Worm (Caenorhabditis elegans) whole organism, young adult: ENCODE results near the gene ZK177.9.

Experiments used
- B0035.1 ChIP-seq: sonication (generic microtip); optimal IDR thresholded peaks from 2 replicates; lab custom pipeline; 2016; ENCODE audit warnings: missing genetic modification characterization, mild to moderate bottlenecking, missing compliant biosample characterization, missing genotype, missing genetic modification reagents
- D2030.7 ChIP-seq: fragments of 200-800 bp; sonication (Bioruptor generic); IDR thresholded peaks from 2 replicates; pipeline ENCODE4 v1.3.6; 2022; ENCODE audit warnings: missing genetic modification reagents, missing genetic modification characterization, missing compliant biosample characterization
- F10E7.11 ChIP-seq: sonication (generic microtip); optimal IDR thresholded peaks from 2 replicates; lab custom pipeline; 2017; ENCODE audit warnings: mild to moderate bottlenecking, missing genetic modification characterization, moderate library complexity, missing compliant biosample characterization
- F22D6.2 ChIP-seq: sonication (generic microtip); optimal IDR thresholded peaks from 2 replicates; lab custom pipeline; 2016; ENCODE audit warnings: mild to moderate bottlenecking, missing genetic modification characterization, missing compliant biosample characterization
- F23B12.7 ChIP-seq: sonication (generic microtip); optimal IDR thresholded peaks from 2 replicates; lab custom pipeline; 2017; ENCODE audit warnings: missing genetic modification characterization, mild to moderate bottlenecking, missing compliant biosample characterization, antibody characterized with exemption, moderate library complexity; ENCODE audit not compliant: insufficient read depth
- F33H1.4 ChIP-seq: fragments of 200-800 bp; sonication (Bioruptor generic); IDR thresholded peaks from 2 replicates; pipeline ENCODE4 v1.3.6; 2022; ENCODE audit warnings: missing genetic modification reagents, missing genetic modification characterization, missing compliant biosample characterization
- F37B4.10 ChIP-seq: fragments of 200-800 bp; sonication (Bioruptor generic); IDR thresholded peaks from 2 replicates; pipeline ENCODE4 v1.3.6; 2022; ENCODE audit warnings: missing genetic modification characterization, missing compliant biosample characterization
- F49E8.2 ChIP-seq: sonication (generic microtip); optimal IDR thresholded peaks from 3 replicates; lab custom pipeline; 2017; ENCODE audit warnings: missing genetic modification characterization, mild to moderate bottlenecking, missing compliant biosample characterization, antibody characterized with exemption, moderate library complexity; ENCODE audit not compliant: insufficient read depth
- F52B5.7 ChIP-seq: sonication (generic microtip); optimal IDR thresholded peaks from 2 replicates; lab custom pipeline; 2016; ENCODE audit warnings: mild to moderate bottlenecking, missing genetic modification characterization, missing compliant biosample characterization
- F57C9.4 ChIP-seq: sonication (generic microtip); optimal IDR thresholded peaks from 2 replicates; lab custom pipeline; 2017; ENCODE audit warnings: mild to moderate bottlenecking, missing genetic modification characterization, missing compliant biosample characterization
- K11D2.4 ChIP-seq: fragments of 200-800 bp; sonication (Bioruptor generic); IDR thresholded peaks from 2 replicates; pipeline ENCODE4 v1.3.6; 2022; ENCODE audit warnings: missing genetic modification reagents, missing genetic modification characterization, missing compliant biosample characterization
- Y67H2A.10 ChIP-seq: fragments of 200-800 bp; sonication (Bioruptor generic); conservative IDR thresholded peaks from 2 replicates; pipeline ENCODE4 v1.3.6; 2022; ENCODE audit warnings: missing genetic modification reagents, missing genetic modification characterization, missing compliant biosample characterization
- akir-1 ChIP-seq: fragments of 200-800 bp; sonication (Bioruptor generic); optimal IDR thresholded peaks from 2 replicates; lab custom pipeline; 2018; ENCODE audit warnings: mild to moderate bottlenecking, missing genetic modification characterization, moderate library complexity, missing compliant biosample characterization
- ama-1 ChIP-seq, 3 experiments: fragments of 150-350 bp in 1 of 3; sonication (generic microtip) in 2 of 3; optimal IDR thresholded peaks; 2 replicates each; lab custom pipeline; 2014 to 2018; ENCODE audit warnings: missing biosample characterization in 2 of 3, missing genetic modification characterization in 2 of 3, missing genetic modification reagents in 2 of 3
- atf-7 ChIP-seq: sonication (generic microtip); optimal IDR thresholded peaks from 2 replicates; lab custom pipeline; 2017; ENCODE audit warnings: mild to moderate bottlenecking, missing genetic modification characterization, missing compliant biosample characterization
- athp-1 ChIP-seq: sonication (generic microtip); optimal IDR thresholded peaks from 2 replicates; lab custom pipeline; 2017; ENCODE audit warnings: mild to moderate bottlenecking, missing genetic modification characterization, missing compliant biosample characterization
- bed-2 ChIP-seq: fragments of 200-800 bp; sonication (Bioruptor generic); IDR thresholded peaks from 2 replicates; pipeline ENCODE4 v1.3.6; 2022; ENCODE audit warnings: missing genetic modification reagents, missing genetic modification characterization, missing compliant biosample characterization
- ccch-3 ChIP-seq: fragments of 200-800 bp; sonication (Bioruptor generic); optimal IDR thresholded peaks from 2 replicates; lab custom pipeline; 2018; ENCODE audit warnings: mild to moderate bottlenecking, missing genetic modification characterization, missing compliant biosample characterization
- ceh-100 ChIP-seq: fragments of 200-800 bp; sonication (Bioruptor generic); IDR thresholded peaks from 2 replicates; pipeline ENCODE4 v1.3.6; 2022; ENCODE audit warnings: missing genetic modification reagents, missing genetic modification characterization, missing compliant biosample characterization
- ceh-40 ChIP-seq: fragments of 200-800 bp; sonication (Bioruptor generic); IDR thresholded peaks from 2 replicates; pipeline ENCODE4 v1.3.6; 2022; ENCODE audit warnings: missing genetic modification characterization, missing compliant biosample characterization
- dpff-1 ChIP-seq: sonication (generic microtip); optimal IDR thresholded peaks from 2 replicates; lab custom pipeline; 2017; ENCODE audit warnings: mild to moderate bottlenecking, missing genetic modification characterization, missing compliant biosample characterization
- dpl-1 ChIP-seq: fragments of 150-350 bp; optimal IDR thresholded peaks from 2 replicates; lab custom pipeline; 2014; ENCODE audit warnings: missing biosample characterization, missing genetic modification reagents, missing genetic modification characterization
- efl-1 ChIP-seq: fragments of 150-350 bp; optimal IDR thresholded peaks from 2 replicates; lab custom pipeline; 2014; ENCODE audit warnings: missing biosample characterization, missing genetic modification reagents, missing genetic modification characterization
- egl-18 ChIP-seq: fragments of 200-800 bp; sonication (Bioruptor generic); IDR thresholded peaks from 2 replicates; pipeline ENCODE4 v1.3.6; 2022; ENCODE audit warnings: missing genetic modification reagents, missing genetic modification characterization, missing compliant biosample characterization
- egl-44 ChIP-seq: fragments of 200-800 bp; sonication (Bioruptor generic); IDR thresholded peaks from 2 replicates; pipeline ENCODE4 v1.3.6; 2022; ENCODE audit warnings: missing genetic modification reagents, missing genetic modification characterization, missing compliant biosample characterization
- hrde-1 ChIP-seq: sonication (generic microtip); optimal IDR thresholded peaks from 2 replicates; lab custom pipeline; 2016; ENCODE audit warnings: missing genetic modification characterization, mild to moderate bottlenecking, missing compliant biosample characterization, moderate library complexity, missing genotype, missing genetic modification reagents, borderline replicate concordance
- lag-1 ChIP-seq: fragments of 200-800 bp; sonication (Bioruptor generic); IDR thresholded peaks from 2 replicates; pipeline ENCODE4 v1.3.6; 2022; ENCODE audit warnings: missing genetic modification reagents, missing genetic modification characterization, missing compliant biosample characterization
- lsl-1 ChIP-seq: fragments of 200-800 bp; sonication (Bioruptor generic); optimal IDR thresholded peaks from 2 replicates; lab custom pipeline; 2018; ENCODE audit warnings: mild to moderate bottlenecking, missing genetic modification characterization, moderate library complexity, missing compliant biosample characterization
- lsy-27 ChIP-seq: sonication (generic microtip); optimal IDR thresholded peaks from 2 replicates; lab custom pipeline; 2017; ENCODE audit warnings: missing genetic modification characterization, mild to moderate bottlenecking, missing compliant biosample characterization, antibody characterized with exemption, missing genotype, borderline replicate concordance; ENCODE audit not compliant: insufficient read depth
- madf-3 ChIP-seq: fragments of 200-800 bp; sonication (Bioruptor generic); IDR thresholded peaks from 2 replicates; pipeline ENCODE4 v1.3.6; 2022; ENCODE audit warnings: missing genetic modification reagents, missing genetic modification characterization, missing compliant biosample characterization
- madf-6 ChIP-seq: fragments of 200-800 bp; sonication (Bioruptor generic); IDR thresholded peaks from 2 replicates; pipeline ENCODE4 v1.3.6; 2022; ENCODE audit warnings: missing genetic modification reagents, missing genetic modification characterization, missing compliant biosample characterization
- madf-8 ChIP-seq: fragments of 200-800 bp; sonication (Bioruptor generic); conservative IDR thresholded peaks from 2 replicates; pipeline ENCODE4 v1.3.6; 2022; ENCODE audit warnings: missing genetic modification reagents, missing genetic modification characterization, missing compliant biosample characterization
- mcd-1 ChIP-seq: fragments of 200-800 bp; sonication (Bioruptor generic); IDR thresholded peaks from 2 replicates; pipeline ENCODE4 v1.3.6; 2022; ENCODE audit warnings: missing genetic modification reagents, missing genetic modification characterization, missing compliant biosample characterization
- mxl-1 ChIP-seq: sonication (generic microtip); optimal IDR thresholded peaks from 2 replicates; lab custom pipeline; 2016; ENCODE audit warnings: missing genetic modification characterization, missing compliant biosample characterization
- nfya-1 ChIP-seq: sonication (generic microtip); optimal IDR thresholded peaks from 2 replicates; lab custom pipeline; 2017; ENCODE audit warnings: antibody characterized with exemption, missing compliant biosample characterization, missing genetic modification characterization, borderline replicate concordance; ENCODE audit not compliant: insufficient read depth
- nfya-2 ChIP-seq: fragments of 200-800 bp; sonication (Bioruptor generic); IDR thresholded peaks from 2 replicates; pipeline ENCODE4 v1.3.6; 2022; ENCODE audit warnings: missing genetic modification reagents, missing genetic modification characterization, missing compliant biosample characterization
- nfyb-1 ChIP-seq: fragments of 200-800 bp; sonication (Bioruptor generic); IDR thresholded peaks from 2 replicates; pipeline ENCODE4 v1.3.6; 2022; ENCODE audit warnings: missing genetic modification reagents, missing genetic modification characterization, missing compliant biosample characterization
- pbrm-1 ChIP-seq: fragments of 200-800 bp; sonication (Bioruptor generic); IDR thresholded peaks from 2 replicates; pipeline ENCODE4 v1.3.6; 2022; ENCODE audit warnings: missing genetic modification reagents, missing genetic modification characterization, missing compliant biosample characterization
- pha-4 ChIP-seq: fragments of 150-350 bp; sonication (generic microtip); optimal IDR thresholded peaks from 2 replicates; lab custom pipeline; 2014; ENCODE audit warnings: missing biosample characterization, missing genetic modification reagents, missing genetic modification characterization
- rcor-1 ChIP-seq: fragments of 200-800 bp; sonication (Bioruptor generic); IDR thresholded peaks from 2 replicates; pipeline ENCODE4 v1.3.6; 2022; ENCODE audit warnings: missing genetic modification reagents, missing genetic modification characterization, missing compliant biosample characterization
- rpc-1 ChIP-seq, 2 experiments: fragments of 150-350 bp in 1 of 2; sonication (generic microtip) in 1 of 2; optimal IDR thresholded peaks; 2 replicates each; lab custom pipeline; 2014 to 2018; ENCODE audit warnings: missing biosample characterization in 1 of 2, missing genetic modification characterization in 1 of 2, missing genetic modification reagents in 1 of 2, missing genotype in 1 of 2
- snpc-1.1 ChIP-seq: sonication (generic microtip); optimal IDR thresholded peaks from 2 replicates; lab custom pipeline; 2017; ENCODE audit warnings: missing genetic modification characterization, mild to moderate bottlenecking, missing compliant biosample characterization, antibody characterized with exemption, moderate library complexity, missing genotype, missing genetic modification reagents; ENCODE audit not compliant: insufficient read depth
- somi-1 ChIP-seq: fragments of 200-800 bp; sonication (Bioruptor generic); optimal IDR thresholded peaks from 2 replicates; lab custom pipeline; 2018; ENCODE audit warnings: mild to moderate bottlenecking, missing genetic modification characterization, missing compliant biosample characterization
- sptf-2 ChIP-seq: fragments of 200-800 bp; sonication (Bioruptor generic); optimal IDR thresholded peaks from 2 replicates; lab custom pipeline; 2018; ENCODE audit warnings: mild to moderate bottlenecking, missing genetic modification characterization, missing compliant biosample characterization
- tbx-9 ChIP-seq: sonication (generic microtip); optimal IDR thresholded peaks from 2 replicates; lab custom pipeline; 2016; ENCODE audit warnings: borderline replicate concordance, missing genetic modification characterization, inconsistent platforms, missing compliant biosample characterization
- unc-130 ChIP-seq: sonication (generic microtip); optimal IDR thresholded peaks from 2 replicates; lab custom pipeline; 2016; ENCODE audit warnings: missing genetic modification reagents, missing genetic modification characterization, missing compliant biosample characterization
- zim-3 ChIP-seq: sonication (generic microtip); optimal IDR thresholded peaks from 2 replicates; lab custom pipeline; 2017; ENCODE audit warnings: mild to moderate bottlenecking, missing genetic modification characterization, moderate library complexity, missing compliant biosample characterization

ZK177.9 gene

ce11 chrII:5473946-5474423 lies 43.6 kb downstream of the ZK177.9 start, which contains the start of gene mrps-16 (continued):
- no peak for TF ChIP-seq athp-1 (tag; lab: Kevin White, UChicago)
- TF ChIP-seq egl-18 (GFP tag; lab: Robert Waterston, UW) = no peak
- no peak for TF ChIP-seq F49E8.2 (tag; lab: Kevin White, UChicago)
- TF ChIP-seq atf-7 = no peak
- no peak for TF ChIP-seq B0035.1 (tag; lab: Kevin White, UChicago)
- TF ChIP-seq ama-1 (optimal IDR thresholded peaks at IDR 0.05; lab: Kevin White, UChicago) = no peak
- no peak for TF ChIP-seq ama-1 (GFP tag; optimal IDR thresholded peaks at IDR 0.05; lab: Kevin White, UChicago)
- no peak for TF ChIP-seq ceh-100
- no peak for TF ChIP-seq zim-3 (tag; lab: Kevin White, UChicago)
- no peak for TF ChIP-seq somi-1 (GFP tag; lab: Kevin White, UChicago)
- no peak for TF ChIP-seq bed-2
- no peak for TF ChIP-seq K11D2.4
- no peak for TF ChIP-seq F57C9.4 (tag; lab: Kevin White, UChicago)
- TF ChIP-seq F23B12.7 (tag; lab: Kevin White, UChicago) = no peak
- no peak for TF ChIP-seq sptf-2 (GFP tag; lab: Kevin White, UChicago)
- TF ChIP-seq madf-8 (GFP tag; lab: Robert Waterston, UW) = peak; percentile 43
- TF ChIP-seq ceh-40 (GFP tag; lab: Robert Waterston, UW) = no peak
- no peak for TF ChIP-seq egl-44 (GFP tag; lab: Robert Waterston, UW)
- TF ChIP-seq rcor-1 (GFP tag; lab: Robert Waterston, UW) = no peak
- TF ChIP-seq D2030.7 (GFP tag; lab: Robert Waterston, UW) = peak; percentile 55; the same call in 1 of the 2 replicates
- no peak for TF ChIP-seq lsy-27 (tag; lab: Kevin White, UChicago)
- no peak for TF ChIP-seq Y67H2A.10 (GFP tag; lab: Robert Waterston, UW)
- peak; percentile 26; the same call in 1 of the 2 replicates for TF ChIP-seq mcd-1 (GFP tag; lab: Robert Waterston, UW)
- 0 out of 2 replicates have a peak, but pooled peaks have one; percentile 50 for TF ChIP-seq madf-3
- TF ChIP-seq hrde-1 (tag; lab: Kevin White, UChicago) = no peak
- no peak for TF ChIP-seq F10E7.11 (tag; lab: Kevin White, UChicago)
- TF ChIP-seq mxl-1 = no peak
- TF ChIP-seq rpc-1 (optimal IDR thresholded peaks at IDR 0.05; lab: Kevin White, UChicago) = no peak
- TF ChIP-seq rpc-1 (tag; optimal IDR thresholded peaks at IDR 0.05; lab: Kevin White, UChicago) = no peak
- TF ChIP-seq nfya-1 (tag; lab: Kevin White, UChicago) = no peak
- TF ChIP-seq pbrm-1 (GFP tag; lab: Robert Waterston, UW) = 0 out of 2 replicates have a peak, but pooled peaks have one; percentile 19
- TF ChIP-seq F22D6.2 (tag; lab: Kevin White, UChicago) = no peak
- TF ChIP-seq nfya-2 (GFP tag; lab: Robert Waterston, UW) = no peak
- no peak for TF ChIP-seq tbx-9 (tag; lab: Kevin White, UChicago)
- TF ChIP-seq unc-130 (GFP tag; lab: Kevin White, UChicago) = no peak
- TF ChIP-seq F33H1.4 (GFP tag; lab: Robert Waterston, UW) = peak; percentile 42
- peak; percentile 71 for TF ChIP-seq dpl-1 (GFP tag; lab: Kevin White, UChicago)
- no peak for TF ChIP-seq ccch-3 (GFP tag; lab: Kevin White, UChicago)
- peak; percentile 83 for TF ChIP-seq madf-6
- no peak for TF ChIP-seq akir-1 (GFP tag; lab: Kevin White, UChicago)
- no peak for TF ChIP-seq F52B5.7 (tag; lab: Kevin White, UChicago)
- TF ChIP-seq lsl-1 = peak; percentile 40
- TF ChIP-seq dpff-1 (tag; lab: Kevin White, UChicago) = no peak
- no peak for TF ChIP-seq lag-1 (GFP tag; lab: Robert Waterston, UW)
- peak; percentile 17 for TF ChIP-seq snpc-1.1 (tag; lab: Kevin White, UChicago)
- TF ChIP-seq efl-1 (GFP tag; lab: Kevin White, UChicago) = peak; percentile 85
- no peak for TF ChIP-seq nfyb-1 (GFP tag; lab: Robert Waterston, UW)
- no peak for TF ChIP-seq pha-4 (tag; lab: Kevin White, UChicago)
- no peak for TF ChIP-seq F37B4.10
